Worm (Caenorhabditis elegans) whole organism, L4 larva: ENCODE data around the gene str-153.

Experiments used
- ama-1 ChIP-seq: fragments of 150-350 bp; optimal IDR thresholded peaks from 2 replicates; lab custom pipeline; 2014; ENCODE audit warnings: inconsistent platforms, mixed read lengths
- egl-27 ChIP-seq: sonication (generic microtip); optimal IDR thresholded peaks from 3 replicates; lab custom pipeline; 2017; ENCODE audit warnings: missing biosample characterization, missing genetic modification reagents, missing genetic modification characterization
- hmg-1.1 ChIP-seq: fragments of 200-800 bp; sonication (Bioruptor generic); IDR thresholded peaks from 2 replicates; pipeline ENCODE4 v1.3.6; 2022; ENCODE audit warnings: missing genetic modification reagents, missing genetic modification characterization, missing compliant biosample characterization
- jun-1 ChIP-seq: fragments of 150-350 bp; optimal IDR thresholded peaks from 2 replicates; lab custom pipeline; 2014; ENCODE audit warnings: missing biosample characterization, missing genetic modification reagents, missing genetic modification characterization
- skn-1 ChIP-seq: fragments of 150-350 bp; optimal IDR thresholded peaks from 2 replicates; lab custom pipeline; 2014; ENCODE audit warnings: missing biosample characterization, missing genetic modification characterization
- unc-62 ChIP-seq, 3 experiments: fragments of 150-350 bp in 1 of 3; sonication (generic microtip); optimal IDR thresholded peaks in 2 of 3; peaks in 1 of 3; 1 replicate in 1 of 3; 2 replicates in 2 of 3; lab custom pipeline; 2014 to 2017; ENCODE audit warnings: missing biosample characterization in 3 of 3, missing genetic modification characterization in 3 of 3, missing genetic modification reagents in 3 of 3, missing genotype in 1 of 3

ce11 chrIV:4885435-4885834 lies 48.8 kb upstream of the str-153 start:
- no peak for TF ChIP-seq unc-62 (GFP tag; optimal IDR thresholded peaks at IDR 0.05 in 1 of 2; lab: Kevin White, UChicago)
- TF ChIP-seq unc-62 (tag; optimal IDR thresholded peaks at IDR 0.05; lab: Kevin White, UChicago), result no peak
- TF ChIP-seq hmg-1.1 (GFP tag; lab: Robert Waterston, UW), result no peak
- TF ChIP-seq skn-1 (tag; lab: Kevin White, UChicago), result no peak
- TF ChIP-seq egl-27 (tag; lab: Kevin White, UChicago), result no peak
- no peak for TF ChIP-seq jun-1 (tag; lab: Kevin White, UChicago)
- TF ChIP-seq ama-1 (lab: Kevin White, UChicago), result no peak
